Fruit fly (Drosophila melanogaster) whole organism, embryonic: ENCODE measurements around the gene CG44088.

ENCODE experiments used
- Adf1 ChIP-seq: fragments of 200-800 bp; sonication (Bioruptor generic); IDR thresholded peaks from 2 replicates; pipeline ENCODE4 v1.3.6; 2022; ENCODE audit warnings: missing biosample characterization, missing genetic modification characterization
- Aef1 ChIP-seq: fragments of 200-800 bp; sonication (Bioruptor generic); IDR thresholded peaks from 3 replicates; pipeline ENCODE4 v1.3.6; 2022; ENCODE audit warnings: missing biosample characterization, missing genetic modification characterization
- CG10959 ChIP-seq: fragments of 200-800 bp; sonication (Bioruptor generic); IDR thresholded peaks from 2 replicates; pipeline ENCODE4 v1.3.6; 2022; ENCODE audit warnings: missing biosample characterization, missing genetic modification characterization
- CG11456 ChIP-seq: fragments of 200-800 bp; sonication (Bioruptor generic); IDR thresholded peaks from 3 replicates; pipeline ENCODE4 v1.3.6; 2022; ENCODE audit warnings: missing biosample characterization, missing genetic modification characterization
- CG13287 ChIP-seq: fragments of 200-800 bp; sonication (Bioruptor generic); IDR thresholded peaks from 2 replicates; pipeline ENCODE4 v1.3.6; 2022; ENCODE audit warnings: missing biosample characterization, missing genetic modification characterization; ENCODE audit not compliant: partially characterized antibody
- CG13894 ChIP-seq: fragments of 200-800 bp; sonication (Bioruptor generic); optimal IDR thresholded peaks from 3 replicates; lab custom pipeline; 2018; ENCODE audit warnings: missing biosample characterization, mild to moderate bottlenecking, missing genetic modification characterization, moderate library complexity
- CG14014 ChIP-seq: fragments of 200-800 bp; sonication (Bioruptor generic); IDR thresholded peaks from 2 replicates; pipeline ENCODE4 v1.3.6; 2022; ENCODE audit warnings: missing biosample characterization, missing genetic modification characterization
- CG15073 ChIP-seq: fragments of 200-800 bp; sonication (Bioruptor generic); optimal IDR thresholded peaks from 2 replicates; lab custom pipeline; 2016; ENCODE audit warnings: missing biosample characterization, missing genetic modification characterization
- CG15514 ChIP-seq: fragments of 200-800 bp; sonication (Bioruptor generic); optimal IDR thresholded peaks from 3 replicates; lab custom pipeline; 2017; ENCODE audit warnings: missing biosample characterization, missing genetic modification characterization, mild to moderate bottlenecking, moderate library complexity, missing genetic modification reagents
- CG1603 ChIP-seq: fragments of 200-800 bp; sonication (Bioruptor generic); optimal IDR thresholded peaks from 2 replicates; lab custom pipeline; 2019; ENCODE audit warnings: missing biosample characterization, mild to moderate bottlenecking, missing genetic modification characterization, moderate library complexity
- CG17802 ChIP-seq: fragments of 200-800 bp; sonication (Bioruptor generic); optimal IDR thresholded peaks from 2 replicates; lab custom pipeline; 2018; ENCODE audit warnings: missing biosample characterization, mild to moderate bottlenecking, missing genetic modification characterization, moderate library complexity
- CG18599 ChIP-seq: fragments of 200-800 bp; sonication (Bioruptor generic); optimal IDR thresholded peaks from 3 replicates; lab custom pipeline; 2017; ENCODE audit warnings: missing biosample characterization, missing genetic modification characterization, mild to moderate bottlenecking, moderate library complexity, missing genetic modification reagents
- CG18619 ChIP-seq: fragments of 200-800 bp; sonication (Bioruptor generic); optimal IDR thresholded peaks from 3 replicates; lab custom pipeline; 2017; ENCODE audit warnings: missing biosample characterization, mild to moderate bottlenecking, missing genetic modification characterization
- CG33557 ChIP-seq: fragments of 200-800 bp; sonication (Bioruptor generic); optimal IDR thresholded peaks from 2 replicates; lab custom pipeline; 2019; ENCODE audit warnings: missing biosample characterization, mild to moderate bottlenecking, missing genetic modification characterization, moderate library complexity
- CG3847 ChIP-seq: fragments of 200-800 bp; sonication (Bioruptor generic); IDR thresholded peaks from 2 replicates; pipeline ENCODE4 v1.3.6; 2022; ENCODE audit warnings: missing biosample characterization, missing genetic modification characterization
- CG42726 ChIP-seq: fragments of 200-800 bp; sonication (Bioruptor generic); IDR thresholded peaks from 2 replicates; pipeline ENCODE4 v1.3.6; 2022; ENCODE audit warnings: missing biosample characterization, missing genetic modification characterization; ENCODE audit not compliant: partially characterized antibody
- CG6254 ChIP-seq: fragments of 200-800 bp; sonication (Bioruptor generic); optimal IDR thresholded peaks from 3 replicates; lab custom pipeline; 2017; ENCODE audit warnings: mild to moderate bottlenecking, missing biosample characterization, missing genetic modification reagents, missing genetic modification characterization
- CG9932 ChIP-seq: fragments of 200-800 bp; sonication (Bioruptor generic); IDR thresholded peaks from 2 replicates; pipeline ENCODE4 v1.3.6; 2022; ENCODE audit warnings: missing biosample characterization, missing genetic modification characterization
- Deaf1 ChIP-seq: fragments of 200-800 bp; optimal IDR thresholded peaks from 3 replicates; lab custom pipeline; 2019; ENCODE audit warnings: missing biosample characterization, mild to moderate bottlenecking, missing genetic modification characterization, moderate library complexity
- Drgx ChIP-seq: fragments of 200-800 bp; sonication (Bioruptor generic); IDR thresholded peaks from 2 replicates; pipeline ENCODE4 v1.3.6; 2022; ENCODE audit warnings: missing biosample characterization, missing genetic modification characterization
- Fer1 ChIP-seq: fragments of 200-800 bp; sonication (Bioruptor generic); optimal IDR thresholded peaks from 2 replicates; lab custom pipeline; 2017; ENCODE audit warnings: missing biosample characterization, mild to moderate bottlenecking, missing genetic modification characterization
- HLH3B ChIP-seq: fragments of 200-800 bp; sonication (Bioruptor generic); IDR thresholded peaks from 2 replicates; pipeline ENCODE4 v1.3.6; 2022; ENCODE audit warnings: missing biosample characterization, missing genetic modification characterization
- HLHmδ ChIP-seq: fragments of 200-800 bp; sonication (Bioruptor generic); optimal IDR thresholded peaks from 2 replicates; lab custom pipeline; 2018; ENCODE audit warnings: missing biosample characterization, mild to moderate bottlenecking, missing genetic modification characterization, moderate library complexity
- Hmr ChIP-seq: fragments of 200-800 bp; sonication (Bioruptor generic); optimal IDR thresholded peaks from 3 replicates; lab custom pipeline; 2017; ENCODE audit warnings: mild to moderate bottlenecking, missing biosample characterization, missing genetic modification reagents, missing genetic modification characterization
- Med ChIP-seq: fragments of 200-800 bp; sonication (Bioruptor generic); peaks from one replicate; lab custom pipeline; 2016; ENCODE audit warnings: missing biosample characterization, missing genetic modification characterization, mild to moderate bottlenecking, inconsistent platforms, moderate library complexity
- Ptx1 ChIP-seq: fragments of 200-800 bp; sonication (Bioruptor generic); IDR thresholded peaks from 2 replicates; pipeline ENCODE4 v1.3.6; 2022; ENCODE audit warnings: missing biosample characterization, missing genetic modification characterization
- abd-A ChIP-seq: fragments of 200-800 bp; sonication (Bioruptor generic); optimal IDR thresholded peaks from 3 replicates; lab custom pipeline; 2019; ENCODE audit warnings: missing biosample characterization, mild to moderate bottlenecking, missing genetic modification characterization, moderate library complexity
- ap ChIP-seq: fragments of 200-800 bp; sonication (Bioruptor generic); IDR thresholded peaks from 2 replicates; pipeline ENCODE4 v1.3.6; 2022; ENCODE audit warnings: missing biosample characterization, missing genetic modification characterization
- chinmo ChIP-seq: fragments of 200-800 bp; sonication (Bioruptor generic); IDR thresholded peaks from 4 replicates; pipeline ENCODE4 v1.3.6; 2022; ENCODE audit warnings: missing biosample characterization, missing genetic modification characterization; ENCODE audit not compliant: partially characterized antibody
- chm ChIP-seq: fragments of 200-800 bp; sonication (Bioruptor generic); IDR thresholded peaks from 2 replicates; pipeline ENCODE4 v1.3.6; 2022; ENCODE audit warnings: missing biosample characterization, missing genetic modification characterization
- crp ChIP-seq, 2 experiments: fragments of 200-800 bp; sonication (Bioruptor generic); optimal IDR thresholded peaks; 2 replicates in 1 of 2; 3 replicates in 1 of 2; lab custom pipeline; 2017; ENCODE audit warnings: missing biosample characterization in 2 of 2, missing genetic modification characterization in 2 of 2, mild to moderate bottlenecking in 1 of 2, moderate library complexity in 1 of 2
- cwo ChIP-seq: fragments of 200-800 bp; sonication (Bioruptor generic); optimal IDR thresholded peaks from 3 replicates; lab custom pipeline; 2017; ENCODE audit warnings: missing biosample characterization, missing genetic modification characterization, mild to moderate bottlenecking, moderate library complexity, missing genetic modification reagents
- fru ChIP-seq: fragments of >200 bp; optimal IDR thresholded peaks from 2 replicates; lab custom pipeline; 2017
- fu2 ChIP-seq: fragments of 200-800 bp; sonication (Bioruptor generic); optimal IDR thresholded peaks from 2 replicates; lab custom pipeline; 2016; ENCODE audit warnings: missing biosample characterization, missing genetic modification characterization
- gce ChIP-seq: fragments of 200-800 bp; sonication (Bioruptor generic); IDR thresholded peaks from 3 replicates; pipeline ENCODE4 v1.3.6; 2022; ENCODE audit warnings: missing biosample characterization, missing genetic modification characterization
- lab ChIP-seq: fragments of 200-800 bp; sonication (Bioruptor generic); optimal IDR thresholded peaks from 3 replicates; lab custom pipeline; 2017; ENCODE audit warnings: missing biosample characterization, missing genetic modification characterization, mild to moderate bottlenecking, moderate library complexity, missing genetic modification reagents
- p53 ChIP-seq: fragments of 200-800 bp; sonication (Bioruptor generic); optimal IDR thresholded peaks from 2 replicates; lab custom pipeline; 2016; ENCODE audit warnings: missing biosample characterization, missing genetic modification characterization
- pzg ChIP-seq: fragments of 200-800 bp; sonication (Bioruptor generic); optimal IDR thresholded peaks from 3 replicates; lab custom pipeline; 2018; ENCODE audit warnings: missing biosample characterization, mild to moderate bottlenecking, missing genetic modification characterization, moderate library complexity
- scrt ChIP-seq: fragments of 200-800 bp; sonication (Bioruptor generic); optimal IDR thresholded peaks from 2 replicates; lab custom pipeline; 2018; ENCODE audit warnings: missing biosample characterization, mild to moderate bottlenecking, missing genetic modification characterization, moderate library complexity
- slbo ChIP-seq: fragments of 200-800 bp; sonication (Bioruptor generic); IDR thresholded peaks from 2 replicates; pipeline ENCODE4 v1.3.6; 2022; ENCODE audit warnings: missing biosample characterization, missing genetic modification characterization

Gene CG44088

DNA sequence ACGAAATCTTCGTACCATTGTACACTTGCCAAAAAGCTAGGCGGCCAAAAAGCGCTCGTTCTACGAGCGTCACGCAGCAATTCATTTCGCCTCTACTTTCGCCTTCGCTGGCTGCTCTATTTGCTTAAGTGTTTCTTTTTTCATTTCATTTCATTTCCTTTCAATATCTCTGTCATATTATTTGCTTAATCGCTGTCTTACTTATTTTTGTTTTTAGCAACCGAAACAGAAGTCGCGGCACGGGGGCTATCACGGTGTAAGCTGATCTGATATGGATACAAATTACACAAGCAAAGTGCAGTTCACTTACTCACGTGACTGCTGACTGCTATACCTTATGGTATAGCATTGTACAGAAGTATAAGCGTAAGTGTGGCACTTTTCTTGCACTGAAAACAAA lies 3.5 kb downstream of the CG44088 start:
- TF ChIP-seq gce (GFP tag; lab: Robert Waterston, UW), result no peak
- no peak for TF ChIP-seq fru (lab: Kevin White, UChicago)
- TF ChIP-seq Ptx1, result no peak
- no peak for TF ChIP-seq HLHmδ (GFP tag; lab: Kevin White, UChicago)
- no peak for TF ChIP-seq chm (GFP tag; lab: Robert Waterston, UW)
- TF ChIP-seq CG3847 (GFP tag; lab: Robert Waterston, UW), result no peak
- TF ChIP-seq CG33557 (GFP tag; lab: Kevin White, UChicago), result no peak
- TF ChIP-seq HLH3B (GFP tag; lab: Robert Waterston, UW), result no peak
- no peak for TF ChIP-seq p53 (GFP tag; lab: Kevin White, UChicago)
- no peak for TF ChIP-seq fu2 (GFP tag; lab: Kevin White, UChicago)

DNA sequence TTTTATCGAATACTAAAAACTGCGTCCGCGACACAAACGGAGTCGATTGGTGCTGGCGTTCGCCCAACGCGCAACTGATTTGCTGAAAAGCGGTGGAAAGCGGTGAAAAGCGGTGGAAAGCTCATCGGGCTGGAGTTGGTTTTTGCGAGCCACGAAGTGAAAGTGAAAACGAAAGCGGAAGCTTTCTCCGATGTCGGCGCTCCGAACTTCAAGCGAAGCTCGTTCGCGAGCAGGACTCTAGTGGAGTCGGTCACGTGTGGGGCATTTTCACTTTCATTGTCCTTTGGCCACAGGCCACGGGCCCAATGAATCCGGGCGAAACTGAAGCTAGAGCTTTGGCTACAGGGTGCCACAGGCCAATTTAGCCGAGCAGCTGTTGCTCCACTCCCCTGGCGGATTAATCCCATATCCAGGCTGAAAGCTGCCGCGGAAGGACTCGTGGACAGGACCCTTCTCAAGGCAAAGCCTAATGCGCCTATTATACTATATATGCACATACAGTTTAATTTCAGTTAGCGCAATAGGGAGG lies 6.1 kb downstream of the CG44088 start:
- TF ChIP-seq ap, result 0 out of 2 replicates have a peak, but pooled peaks have one; percentile 10
- TF ChIP-seq CG15073 (GFP tag; lab: Kevin White, UChicago), result no peak
- TF ChIP-seq CG17802 (tag; lab: Kevin White, UChicago), result no peak
- TF ChIP-seq CG6254, result peak; percentile 94
- 0 out of 2 replicates have a peak, but pooled peaks have one; percentile 12 for TF ChIP-seq CG10959
- peak; percentile 17 for TF ChIP-seq lab (GFP tag; lab: Kevin White, UChicago)
- no peak for TF ChIP-seq chinmo (GFP tag; lab: Robert Waterston, UW)
- TF ChIP-seq Hmr (GFP tag; lab: Kevin White, UChicago), result peak; percentile 14
- no peak for TF ChIP-seq CG13287 (GFP tag; lab: Robert Waterston, UW)
- peak; percentile 17; the same call in 1 of the 2 replicates for TF ChIP-seq Drgx (GFP tag; lab: Robert Waterston, UW)
- TF ChIP-seq cwo, result peak; percentile 70
- TF ChIP-seq Med (GFP tag; lab: Kevin White, UChicago), result peak; percentile 58
- TF ChIP-seq Fer1 (GFP tag; lab: Kevin White, UChicago), result peak; percentile 49
- peak; percentile 17; the same call in 1 of the 2 replicates for TF ChIP-seq Adf1 (GFP tag; lab: Robert Waterston, UW)
- peak; percentile 27; the same call in 1 of the 2 replicates for TF ChIP-seq slbo (GFP tag; lab: Robert Waterston, UW)
- TF ChIP-seq CG9932, result 0 out of 2 replicates have a peak, but pooled peaks have one; percentile 14
- peak in 1 of 2 experiments; percentile 28 for TF ChIP-seq crp (GFP tag; optimal IDR thresholded peaks at IDR 0.05; lab: Kevin White, UChicago)
- 0 out of 2 replicates have a peak, but pooled peaks have one; percentile 7 for TF ChIP-seq CG14014 (GFP tag; lab: Robert Waterston, UW)
- TF ChIP-seq CG13894 (tag; lab: Kevin White, UChicago), result peak; percentile 5
- TF ChIP-seq CG18619, result no peak
- peak; percentile 15 for TF ChIP-seq pzg
- peak; percentile 0 for TF ChIP-seq CG18599
- TF ChIP-seq CG15514 (GFP tag; lab: Kevin White, UChicago), result peak; percentile 30
- peak; percentile 42 for TF ChIP-seq abd-A (tag; lab: Kevin White, UChicago)
- TF ChIP-seq CG42726 (GFP tag; lab: Robert Waterston, UW), result 0 out of 2 replicates have a peak, but pooled peaks have one; percentile 27
- TF ChIP-seq Aef1 (GFP tag; lab: Robert Waterston, UW), result no peak
- 0 out of 3 replicates have a peak, but pooled peaks have one; percentile 46 for TF ChIP-seq CG11456 (GFP tag; lab: Robert Waterston, UW)
- peak; percentile 95 for TF ChIP-seq Deaf1
- TF ChIP-seq CG1603, result no peak
- TF ChIP-seq scrt, result peak; percentile 88
